Worm (Caenorhabditis elegans) whole organism, L4 larva: ENCODE measurements around the gene F58F9.8.

Experiments used
- ama-1 ChIP-seq: fragments of 150-350 bp; optimal IDR thresholded peaks from 2 replicates; lab custom pipeline; 2014; ENCODE audit warnings: inconsistent platforms, mixed read lengths
- ceh-20 ChIP-seq: fragments of 200-800 bp; sonication (Bioruptor generic); IDR thresholded peaks from 2 replicates; pipeline ENCODE4 v1.3.6; 2022; ENCODE audit warnings: missing genetic modification reagents, missing genetic modification characterization, missing compliant biosample characterization
- lin-38 ChIP-seq: fragments of 200-800 bp; sonication (Bioruptor generic); IDR thresholded peaks from 2 replicates; pipeline ENCODE4 v1.3.6; 2022; ENCODE audit warnings: missing genetic modification reagents, missing genetic modification characterization, missing compliant biosample characterization
- lin-39 ChIP-seq: fragments of 150-350 bp; optimal IDR thresholded peaks from 2 replicates; lab custom pipeline; 2014; ENCODE audit warnings: missing biosample characterization, missing genetic modification reagents, missing genetic modification characterization
- nhr-102 ChIP-seq: sonication (generic microtip); optimal IDR thresholded peaks from 2 replicates; lab custom pipeline; 2016; ENCODE audit warnings: mild to moderate bottlenecking, missing genetic modification characterization, moderate library complexity, missing compliant biosample characterization
- php-3 ChIP-seq: fragments of 200-800 bp; sonication (Bioruptor generic); IDR thresholded peaks from 2 replicates; pipeline ENCODE4 v1.3.6; 2022; ENCODE audit warnings: missing genetic modification reagents, missing genetic modification characterization, missing compliant biosample characterization
- tra-1 ChIP-seq: fragments of 200-800 bp; sonication (Bioruptor generic); IDR thresholded peaks from 2 replicates; pipeline ENCODE4 v1.3.6; 2022; ENCODE audit warnings: missing genetic modification reagents, missing genetic modification characterization, missing compliant biosample characterization
- unc-130 ChIP-seq: sonication (generic microtip); optimal IDR thresholded peaks from 2 replicates; lab custom pipeline; 2016; ENCODE audit warnings: missing genetic modification reagents, missing genetic modification characterization, missing compliant biosample characterization

DNA sequence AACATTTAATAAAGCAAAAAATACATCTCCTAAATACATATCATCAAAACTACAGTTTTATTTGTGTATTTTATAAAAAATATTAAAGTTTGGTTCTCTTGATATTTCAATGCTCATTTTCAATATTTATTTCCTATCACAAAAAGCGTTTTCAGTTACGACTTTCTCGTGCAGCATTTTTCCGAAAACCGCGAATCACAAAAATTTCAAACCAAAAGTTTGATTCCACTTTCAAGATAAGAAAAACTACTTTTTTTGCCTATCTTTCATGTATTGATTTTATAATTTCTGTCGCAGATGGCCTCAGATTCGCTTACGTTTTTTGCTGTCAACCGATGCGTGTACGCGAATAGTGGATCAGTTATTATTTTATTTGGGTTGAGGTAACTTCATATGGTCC is 18.5 kb upstream of the F58F9.8 start, which contains the start of gene C49A9.4:
- TF ChIP-seq unc-130 (GFP tag; lab: Kevin White, UChicago), result no peak
- no peak for TF ChIP-seq ama-1 (lab: Kevin White, UChicago)
- TF ChIP-seq ceh-20, result no peak
- no peak for TF ChIP-seq lin-39 (tag; lab: Kevin White, UChicago)
- TF ChIP-seq tra-1 (GFP tag; lab: Robert Waterston, UW), result no peak
- TF ChIP-seq nhr-102 (tag; lab: Kevin White, UChicago), result no peak
- no peak for TF ChIP-seq lin-38 (GFP tag; lab: Robert Waterston, UW)
- TF ChIP-seq php-3, result no peak
